Worm (Caenorhabditis elegans) whole organism, L4/young adult: ENCODE measurements around the gene twk-43.

Experiments
- W03F9.2 ChIP-seq: fragments of 150-350 bp; optimal IDR thresholded peaks from 2 replicates; lab custom pipeline; 2014; ENCODE audit warnings: missing biosample characterization, missing genetic modification characterization
- dao-5 ChIP-seq: sonication (generic microtip); optimal IDR thresholded peaks from 2 replicates; lab custom pipeline; 2016; ENCODE audit warnings: missing genotype, missing genetic modification characterization, moderate library complexity, missing compliant biosample characterization
- him-1 ChIP-seq: sonication (generic microtip); optimal IDR thresholded peaks from 2 replicates; lab custom pipeline; 2016; ENCODE audit warnings: missing genotype, missing genetic modification reagents, missing genetic modification characterization, missing compliant biosample characterization

- no peak for TF ChIP-seq dao-5 (tag; lab: Kevin White, UChicago)
- no peak for TF ChIP-seq him-1 (tag; lab: Kevin White, UChicago)
- no peak for TF ChIP-seq W03F9.2 (tag; lab: Kevin White, UChicago)
These were observed 20.4 kb downstream of the twk-43 start for ce11 chrV:13366488-13366887.
